Worm (Caenorhabditis elegans): ENCODE measurements around the gene str-148.

- TF ChIP-seq mab-5 (tag; optimal IDR thresholded peaks at IDR 0.05) (no peak), nhr-28 (tag; optimal IDR thresholded peaks at IDR 0.05) (no peak), flh-1 (GFP tag; optimal IDR thresholded peaks at IDR 0.05) (no peak), hlh-1 (tag; optimal IDR thresholded peaks at IDR 0.05) (no peak)
Measured at ce11 chrII:1063926-1064325, 18.1 kb downstream of the str-148 start.
